Fruit fly (Drosophila melanogaster) whole organism, embryonic: ENCODE data around the gene CG1136.

ENCODE experiments used
- Asciz ChIP-seq: fragments of 200-800 bp; sonication (Bioruptor generic); optimal IDR thresholded peaks from 2 replicates; lab custom pipeline; 2017; ENCODE audit warnings: missing biosample characterization, mild to moderate bottlenecking, missing genetic modification characterization, missing genetic modification reagents
- CG10979 ChIP-seq: fragments of 200-800 bp; sonication (Bioruptor generic); optimal IDR thresholded peaks from 2 replicates; lab custom pipeline; 2018; ENCODE audit warnings: missing biosample characterization, mild to moderate bottlenecking, missing genetic modification characterization, moderate library complexity
- CG12391 ChIP-seq: fragments of 200-800 bp; sonication (Bioruptor generic); optimal IDR thresholded peaks from 3 replicates; lab custom pipeline; 2018; ENCODE audit warnings: missing biosample characterization, mild to moderate bottlenecking, missing genetic modification characterization, moderate library complexity
- CG13424 ChIP-seq: fragments of 200-800 bp; sonication (Bioruptor generic); optimal IDR thresholded peaks from 2 replicates; lab custom pipeline; 2019; ENCODE audit warnings: missing biosample characterization, mild to moderate bottlenecking, missing genetic modification characterization, moderate library complexity
- CG13624 ChIP-seq: fragments of 200-800 bp; sonication (Bioruptor generic); optimal IDR thresholded peaks from 2 replicates; lab custom pipeline; 2016; ENCODE audit warnings: missing biosample characterization, missing genetic modification characterization
- CG13894 ChIP-seq: fragments of 200-800 bp; sonication (Bioruptor generic); optimal IDR thresholded peaks from 3 replicates; lab custom pipeline; 2018; ENCODE audit warnings: missing biosample characterization, mild to moderate bottlenecking, missing genetic modification characterization, moderate library complexity
- CG15269 ChIP-seq: fragments of 200-800 bp; sonication (Bioruptor generic); optimal IDR thresholded peaks from 2 replicates; lab custom pipeline; 2018; ENCODE audit warnings: missing biosample characterization, mild to moderate bottlenecking, missing genetic modification characterization, moderate library complexity
- CG15696 ChIP-seq: fragments of 200-800 bp; sonication (Bioruptor generic); optimal IDR thresholded peaks from 2 replicates; lab custom pipeline; 2019; ENCODE audit warnings: missing biosample characterization, mild to moderate bottlenecking, missing genetic modification characterization, moderate library complexity
- CG17829 ChIP-seq: fragments of 200-800 bp; optimal IDR thresholded peaks from 2 replicates; lab custom pipeline; 2019; ENCODE audit warnings: missing biosample characterization, mild to moderate bottlenecking, missing genetic modification characterization, moderate library complexity
- CG1792 ChIP-seq: fragments of 200-800 bp; sonication (Bioruptor generic); optimal IDR thresholded peaks from 2 replicates; lab custom pipeline; 2016; ENCODE audit warnings: missing biosample characterization, missing genetic modification characterization
- CG18262 ChIP-seq: fragments of 200-800 bp; optimal IDR thresholded peaks from 3 replicates; lab custom pipeline; 2019; ENCODE audit warnings: missing biosample characterization, mild to moderate bottlenecking, missing genetic modification characterization, moderate library complexity
- CG18599 ChIP-seq: fragments of 200-800 bp; sonication (Bioruptor generic); optimal IDR thresholded peaks from 3 replicates; lab custom pipeline; 2017; ENCODE audit warnings: missing biosample characterization, missing genetic modification characterization, mild to moderate bottlenecking, moderate library complexity, missing genetic modification reagents
- CG2678 ChIP-seq: fragments of 200-800 bp; sonication (Bioruptor generic); optimal IDR thresholded peaks from 3 replicates; lab custom pipeline; 2019; ENCODE audit warnings: missing biosample characterization, mild to moderate bottlenecking, missing genetic modification characterization, moderate library complexity
- CG2712 ChIP-seq: fragments of 200-800 bp; optimal IDR thresholded peaks from 3 replicates; lab custom pipeline; 2019; ENCODE audit warnings: missing biosample characterization, mild to moderate bottlenecking, missing genetic modification characterization, moderate library complexity
- CG30403 ChIP-seq: fragments of 200-800 bp; sonication (Bioruptor generic); optimal IDR thresholded peaks from 3 replicates; lab custom pipeline; 2016; ENCODE audit warnings: missing biosample characterization, missing genetic modification characterization
- CG3995 ChIP-seq: fragments of 200-800 bp; sonication (Bioruptor generic); optimal IDR thresholded peaks from 3 replicates; lab custom pipeline; 2016; ENCODE audit warnings: missing biosample characterization, missing genetic modification characterization
- CG42726 ChIP-seq: fragments of 200-800 bp; sonication (Bioruptor generic); IDR thresholded peaks from 2 replicates; pipeline ENCODE4 v1.3.6; 2022; ENCODE audit warnings: missing biosample characterization, missing genetic modification characterization; ENCODE audit not compliant: partially characterized antibody
- CG7372 ChIP-seq: fragments of 200-800 bp; sonication (Bioruptor generic); IDR thresholded peaks from 2 replicates; pipeline ENCODE4 v1.3.6; 2022; ENCODE audit warnings: missing biosample characterization, missing genetic modification characterization
- CG7839 ChIP-seq: fragments of 200-800 bp; sonication (Bioruptor generic); optimal IDR thresholded peaks from 3 replicates; lab custom pipeline; 2018; ENCODE audit warnings: missing biosample characterization, mild to moderate bottlenecking, missing genetic modification characterization, moderate library complexity
- CG8924 ChIP-seq: fragments of 200-800 bp; optimal IDR thresholded peaks from 3 replicates; lab custom pipeline; 2019; ENCODE audit warnings: missing biosample characterization, mild to moderate bottlenecking, missing genetic modification characterization, moderate library complexity
- CTCF ChIP-seq: fragments of 200-800 bp; sonication (Bioruptor generic); optimal IDR thresholded peaks from 2 replicates; lab custom pipeline; 2017; ENCODE audit warnings: missing biosample characterization, mild to moderate bottlenecking, missing genetic modification characterization, moderate library complexity
- CrebB ChIP-seq: fragments of 200-800 bp; sonication (Bioruptor generic); optimal IDR thresholded peaks from 3 replicates; lab custom pipeline; 2018; ENCODE audit warnings: missing biosample characterization, mild to moderate bottlenecking, missing genetic modification characterization
- Eip74EF ChIP-seq, 2 experiments: fragments of 200-800 bp in 1 of 2; fragments of >200 bp in 1 of 2; sonication (Bioruptor generic) in 1 of 2; optimal IDR thresholded peaks; 2 replicates each; lab custom pipeline; 2017 to 2019; ENCODE audit warnings: missing biosample characterization in 2 of 2, missing genetic modification characterization in 2 of 2, mild to moderate bottlenecking in 1 of 2, moderate library complexity in 1 of 2
- Hr51 ChIP-seq, 2 experiments: fragments of 200-800 bp; sonication (Bioruptor generic); optimal IDR thresholded peaks; 2 replicates in 1 of 2; 3 replicates in 1 of 2; lab custom pipeline; 2016 to 2018; ENCODE audit warnings: missing biosample characterization in 2 of 2, missing genetic modification characterization in 2 of 2, mild to moderate bottlenecking in 1 of 2, moderate library complexity in 1 of 2
- Med ChIP-seq: fragments of 200-800 bp; sonication (Bioruptor generic); peaks from one replicate; lab custom pipeline; 2016; ENCODE audit warnings: missing biosample characterization, missing genetic modification characterization, mild to moderate bottlenecking, inconsistent platforms, moderate library complexity
- Myb ChIP-seq: fragments of 200-800 bp; sonication (Bioruptor generic); optimal IDR thresholded peaks from 2 replicates; lab custom pipeline; 2016; ENCODE audit warnings: missing biosample characterization, missing genetic modification characterization
- Nf-YB ChIP-seq: fragments of 200-800 bp; sonication (Bioruptor generic); optimal IDR thresholded peaks from 3 replicates; lab custom pipeline; 2019; ENCODE audit warnings: missing biosample characterization, mild to moderate bottlenecking, missing genetic modification characterization, moderate library complexity
- Oli ChIP-seq: fragments of 200-800 bp; sonication (Bioruptor generic); optimal IDR thresholded peaks from 2 replicates; lab custom pipeline; 2018; ENCODE audit warnings: missing biosample characterization, mild to moderate bottlenecking, missing genetic modification characterization, moderate library complexity
- Optix ChIP-seq: fragments of 200-800 bp; sonication (Bioruptor generic); IDR thresholded peaks from 3 replicates; pipeline ENCODE4 v1.3.6; 2022; ENCODE audit warnings: missing biosample characterization, missing genetic modification characterization
- PHDP ChIP-seq: fragments of 200-800 bp; sonication (Bioruptor generic); optimal IDR thresholded peaks from 3 replicates; lab custom pipeline; 2018; ENCODE audit warnings: missing biosample characterization, mild to moderate bottlenecking, missing genetic modification characterization, moderate library complexity
- Rfx ChIP-seq: fragments of 200-800 bp; sonication (Bioruptor generic); IDR thresholded peaks from 2 replicates; pipeline ENCODE4 v1.3.6; 2022; ENCODE audit warnings: missing biosample characterization, missing genetic modification characterization
- Sox102F ChIP-seq: fragments of 200-800 bp; sonication (Bioruptor generic); optimal IDR thresholded peaks from 2 replicates; lab custom pipeline; 2018; ENCODE audit warnings: missing biosample characterization, mild to moderate bottlenecking, missing genetic modification characterization, moderate library complexity
- Xbp1 ChIP-seq: fragments of 200-800 bp; sonication (Bioruptor generic); optimal IDR thresholded peaks from 3 replicates; lab custom pipeline; 2016; ENCODE audit warnings: missing biosample characterization, mild to moderate bottlenecking, missing genetic modification characterization
- ara ChIP-seq: fragments of 200-800 bp; sonication (Bioruptor generic); IDR thresholded peaks from 2 replicates; pipeline ENCODE4 v1.3.6; 2022; ENCODE audit warnings: missing biosample characterization, missing genetic modification characterization
- bigmax ChIP-seq: fragments of 200-800 bp; sonication (Bioruptor generic); optimal IDR thresholded peaks from 2 replicates; lab custom pipeline; 2018; ENCODE audit warnings: missing biosample characterization, mild to moderate bottlenecking, missing genetic modification characterization
- br ChIP-seq: fragments of >200 bp; optimal IDR thresholded peaks from 2 replicates; lab custom pipeline; 2017
- corto ChIP-seq: fragments of 200-800 bp; sonication (Bioruptor generic); optimal IDR thresholded peaks from 2 replicates; lab custom pipeline; 2016; ENCODE audit warnings: missing biosample characterization, mild to moderate bottlenecking, missing genetic modification characterization, moderate library complexity
- disco-r ChIP-seq: fragments of 200-800 bp; sonication (Bioruptor generic); optimal IDR thresholded peaks from 2 replicates; lab custom pipeline; 2016; ENCODE audit warnings: missing biosample characterization, missing genetic modification characterization
- dm ChIP-seq: fragments of 200-800 bp; sonication (Bioruptor generic); optimal IDR thresholded peaks from 3 replicates; lab custom pipeline; 2016; ENCODE audit warnings: missing biosample characterization, missing genetic modification characterization
- esg ChIP-seq: fragments of 200-800 bp; sonication (Bioruptor generic); conservative IDR thresholded peaks from 2 replicates; pipeline ENCODE4 v1.3.6; 2022; ENCODE audit warnings: missing biosample characterization, missing genetic modification characterization
- exex ChIP-seq: fragments of 200-800 bp; sonication (Bioruptor generic); optimal IDR thresholded peaks from 4 replicates; lab custom pipeline; 2018; ENCODE audit warnings: missing biosample characterization, mild to moderate bottlenecking, missing genetic modification characterization, moderate library complexity
- klu ChIP-seq: fragments of 200-800 bp; sonication (Bioruptor generic); IDR thresholded peaks from 2 replicates; pipeline ENCODE4 v1.3.6; 2022; ENCODE audit warnings: missing biosample characterization, missing genetic modification characterization
- lmd ChIP-seq: fragments of 200-800 bp; sonication (Bioruptor generic); IDR thresholded peaks from 2 replicates; pipeline ENCODE4 v1.3.6; 2022; ENCODE audit warnings: missing biosample characterization, missing genetic modification characterization
- row ChIP-seq: fragments of 200-800 bp; sonication (Bioruptor generic); IDR thresholded peaks from 3 replicates; pipeline ENCODE4 v1.3.6; 2022; ENCODE audit warnings: missing biosample characterization, missing genetic modification characterization
- sens ChIP-seq: fragments of 200-800 bp; sonication (Bioruptor generic); peaks from one replicate; lab custom pipeline; 2016; ENCODE audit warnings: missing biosample characterization, missing genetic modification characterization
- sug ChIP-seq: fragments of 200-800 bp; optimal IDR thresholded peaks from 2 replicates; lab custom pipeline; 2019; ENCODE audit warnings: missing biosample characterization, mild to moderate bottlenecking, missing genetic modification characterization, moderate library complexity
- trem ChIP-seq: fragments of 200-800 bp; optimal IDR thresholded peaks from 3 replicates; lab custom pipeline; 2019; ENCODE audit warnings: missing biosample characterization, mild to moderate bottlenecking, missing genetic modification characterization, moderate library complexity
- unpg ChIP-seq: fragments of 200-800 bp; sonication (Bioruptor generic); optimal IDR thresholded peaks from 3 replicates; lab custom pipeline; 2018; ENCODE audit warnings: missing biosample characterization, mild to moderate bottlenecking, missing genetic modification characterization, moderate library complexity
- zen2 ChIP-seq: fragments of 200-800 bp; sonication (Bioruptor generic); IDR thresholded peaks from 3 replicates; pipeline ENCODE4 v1.3.6; 2022; ENCODE audit warnings: missing biosample characterization, missing genetic modification characterization; ENCODE audit not compliant: partially characterized antibody

The CG1136 gene

DNA sequence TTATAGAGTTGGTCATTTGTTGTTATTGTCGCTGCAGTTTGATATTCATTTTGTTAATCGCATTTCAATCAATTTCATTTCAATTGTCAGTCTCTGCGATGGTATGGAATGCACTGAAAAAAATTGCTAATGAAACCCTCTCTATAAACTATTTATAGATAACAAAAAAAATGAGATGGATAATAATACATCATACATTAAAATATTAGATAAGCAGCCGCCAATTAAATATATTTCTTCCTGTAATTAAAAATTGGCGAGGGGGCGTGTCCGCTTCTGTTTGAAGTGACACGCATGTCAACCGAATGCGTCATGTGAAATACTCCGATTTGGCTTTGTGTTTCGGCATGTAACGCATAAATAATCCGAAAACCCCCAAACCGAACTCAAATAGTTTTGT lies 1.9 kb upstream of the CG1136 start (continued):
- TF ChIP-seq Asciz (GFP tag; lab: Kevin White, UChicago): peak; percentile 16
- no peak for TF ChIP-seq disco-r
- TF ChIP-seq CG7839 (tag; lab: Kevin White, UChicago): peak; percentile 14
- TF ChIP-seq esg (GFP tag; lab: Robert Waterston, UW): 0 out of 2 replicates have a peak, but pooled peaks have one; percentile 6
- peak; percentile 31; the same call in 1 of the 2 replicates for TF ChIP-seq CG7372 (GFP tag; lab: Robert Waterston, UW)
- TF ChIP-seq CG1792: no peak
- TF ChIP-seq Myb: no peak
- TF ChIP-seq CG18599 (GFP tag; lab: Kevin White, UChicago): no peak
- peak; percentile 29 for TF ChIP-seq CG15269 (tag; lab: Kevin White, UChicago)
- TF ChIP-seq exex (tag; lab: Kevin White, UChicago): no peak
- peak; percentile 20 for TF ChIP-seq sens
- TF ChIP-seq CG17829 (tag; lab: Kevin White, UChicago): no peak
- peak; percentile 7 for TF ChIP-seq CG8924
- TF ChIP-seq Eip74EF (GFP tag; optimal IDR thresholded peaks at IDR 0.05; lab: Kevin White, UChicago): peak in 1 of 2 experiments; percentile 49
- no peak for TF ChIP-seq CrebB (tag; lab: Kevin White, UChicago)
- peak; percentile 29 for TF ChIP-seq CG2678 (tag; lab: Kevin White, UChicago)
- TF ChIP-seq klu (GFP tag; lab: Robert Waterston, UW): no peak
- no peak for TF ChIP-seq CG42726 (GFP tag; lab: Robert Waterston, UW)
- no peak for TF ChIP-seq Optix (GFP tag; lab: Robert Waterston, UW)
- no peak for TF ChIP-seq CG13894
- TF ChIP-seq Sox102F (GFP tag; lab: Kevin White, UChicago): peak; percentile 55
- no peak for TF ChIP-seq Nf-YB (GFP tag; lab: Kevin White, UChicago)
- TF ChIP-seq, all 482 proteins: peak for 32

DNA sequence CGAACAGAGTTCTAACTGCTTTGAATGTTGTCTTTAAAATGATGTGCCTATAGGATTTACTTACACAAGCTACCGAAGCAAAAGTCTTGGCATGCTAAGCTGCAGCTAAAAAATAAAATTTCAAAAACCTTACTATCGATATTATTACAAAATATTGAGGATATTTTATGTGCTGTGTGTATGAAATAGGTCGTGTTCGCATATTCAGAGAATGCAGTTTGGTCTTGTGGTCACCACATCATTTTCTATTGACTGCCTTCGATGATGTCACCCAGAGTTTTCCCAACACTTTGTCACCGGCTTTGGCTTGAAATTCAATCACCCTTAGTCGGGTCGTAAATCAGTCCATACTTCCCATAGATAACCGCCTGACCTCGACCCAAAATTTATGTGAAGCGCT lies 1.2 kb downstream of the CG1136 start, which contains the start of gene Dpy-30L2:
Dpy-30L2 (minus strand) TSS at position 101 of the 400 bp plus-strand sequence.
- TF ChIP-seq CTCF (no peak), CG15696 (tag; lab: Kevin White, UChicago) (no peak), dm (no peak), CG13624 (no peak), br (lab: Kevin White, UChicago) (no peak), bigmax (GFP tag; lab: Kevin White, UChicago) (no peak), CG3995 (no peak), sug (tag; lab: Kevin White, UChicago) (no peak), PHDP (tag; lab: Kevin White, UChicago) (no peak), Nf-YB (GFP tag; lab: Kevin White, UChicago) (no peak), zen2 (no peak)
- TF ChIP-seq, all 482 proteins: peak for 0

DNA sequence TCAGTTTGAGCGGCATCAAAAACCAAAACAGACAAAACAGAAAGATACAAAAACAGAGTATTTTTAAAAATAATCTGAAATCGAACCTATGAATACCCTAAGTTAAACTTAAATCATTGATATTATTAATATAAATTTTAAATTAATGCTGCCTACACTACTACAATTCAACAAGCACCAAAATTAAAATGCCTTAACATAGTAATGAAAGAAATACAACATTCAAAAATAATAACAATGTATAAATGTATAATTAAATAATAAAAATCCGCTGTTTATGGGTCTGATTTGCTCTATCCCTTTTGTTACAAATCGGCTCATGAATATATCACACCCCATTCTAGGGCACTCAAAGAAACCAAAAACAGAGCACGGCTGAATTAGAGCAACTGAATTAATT lies 2.7 kb downstream of the CG1136 start:
- peak; percentile 15 for TF ChIP-seq CG10979 (tag; lab: Kevin White, UChicago)
- peak; percentile 30 for TF ChIP-seq CG18262 (tag; lab: Kevin White, UChicago)
- TF ChIP-seq CG2678 (tag; lab: Kevin White, UChicago): peak; percentile 36
- no peak for TF ChIP-seq corto (GFP tag; lab: Kevin White, UChicago)
- TF ChIP-seq ara (GFP tag; lab: Robert Waterston, UW): no peak
- TF ChIP-seq Hr51 (GFP tag; optimal IDR thresholded peaks at IDR 0.05; lab: Kevin White, UChicago): peak in 1 of 2 experiments; percentile 48
- peak; percentile 11 for TF ChIP-seq CG30403 (GFP tag; lab: Kevin White, UChicago)
- peak; percentile 13 for TF ChIP-seq CG12391
- TF ChIP-seq CG15269 (tag; lab: Kevin White, UChicago): peak; percentile 46
- TF ChIP-seq CG2712: peak; percentile 37
- peak; percentile 38 for TF ChIP-seq Med
- TF ChIP-seq row (GFP tag; lab: Robert Waterston, UW): peak; percentile 65
- peak; percentile 11 for TF ChIP-seq CG13424 (tag; lab: Kevin White, UChicago)
- TF ChIP-seq trem (tag; lab: Kevin White, UChicago): no peak
- peak; percentile 35 for TF ChIP-seq Oli (tag; lab: Kevin White, UChicago)
- TF ChIP-seq unpg (GFP tag; lab: Kevin White, UChicago): peak; percentile 7
- TF ChIP-seq Rfx: 0 out of 2 replicates have a peak, but pooled peaks have one; percentile 13
- TF ChIP-seq lmd: 0 out of 2 replicates have a peak, but pooled peaks have one; percentile 21
- peak; percentile 12 for TF ChIP-seq CG7839 (tag; lab: Kevin White, UChicago)
- peak; percentile 6 for TF ChIP-seq Xbp1
